Worm (Caenorhabditis elegans): ENCODE results near the gene F08C6.18.
A peak's percentile ranks its signal among the peaks of the same experiment; 100 is the strongest.

F08C6.18 gene

DNA sequence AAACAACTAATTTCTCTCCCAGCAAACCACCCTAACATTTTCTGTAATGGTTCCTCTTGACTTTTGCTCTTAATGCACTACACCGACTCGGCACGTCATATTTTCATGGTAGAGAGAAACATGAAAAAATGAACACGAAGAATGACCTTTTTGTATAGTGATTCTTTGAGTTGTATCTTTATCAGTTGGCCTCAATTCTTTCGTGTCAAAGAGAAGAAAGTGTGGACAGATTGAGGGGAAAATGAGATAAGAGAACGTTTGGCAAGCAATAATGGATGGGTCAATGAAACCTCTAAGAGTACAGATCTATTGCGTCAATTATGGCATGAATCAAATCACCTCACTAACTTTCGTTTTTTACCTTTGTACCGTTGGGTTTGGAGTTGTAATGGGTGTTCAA lies 2.5 kb upstream of the F08C6.18 start:
- TF ChIP-seq zag-1 (tag; optimal IDR thresholded peaks at IDR 0.05), result no peak
- TF ChIP-seq zfp-3 (GFP tag; conservative IDR thresholded peaks at IDR 0.05), result no peak
- TF ChIP-seq sdz-12 (GFP tag; optimal IDR thresholded peaks at IDR 0.05), result no peak
- TF ChIP-seq daf-19 (GFP tag; conservative IDR thresholded peaks at IDR 0.05), result no peak
- peak; percentile 76 for TF ChIP-seq dve-1 (tag; optimal IDR thresholded peaks at IDR 0.05; ENCODE audit: insufficient read depth)
- TF ChIP-seq nhr-76 (tag; optimal IDR thresholded peaks at IDR 0.05), result no peak
- TF ChIP-seq hlh-30 (tag; optimal IDR thresholded peaks at IDR 0.05; ENCODE audit: insufficient read depth), result no peak
- TF ChIP-seq pqm-1 (tag; optimal IDR thresholded peaks at IDR 0.05), result peak; percentile 97
- no peak for TF ChIP-seq Y105C5A.15 (GFP tag; IDR thresholded peaks at IDR 0.05)
- TF ChIP-seq hif-1 (tag; optimal IDR thresholded peaks at IDR 0.05), result peak in 1 of 2 experiments; percentile 2
- TF ChIP-seq fos-1 (tag; optimal IDR thresholded peaks at IDR 0.05), result no peak
- TF ChIP-seq spr-3 (GFP tag; optimal IDR thresholded peaks at IDR 0.05), result no peak
- TF ChIP-seq F44E2.7 (GFP tag; IDR thresholded peaks at IDR 0.05), result no peak
- TF ChIP-seq rbr-2 (tag; optimal IDR thresholded peaks at IDR 0.05), result no peak
- no peak for TF ChIP-seq Y75B8A.6 (GFP tag; IDR thresholded peaks at IDR 0.05)
- no peak for TF ChIP-seq arid-1 (GFP tag; conservative IDR thresholded peaks at IDR 0.05)
- TF ChIP-seq lin-1 (GFP tag; IDR thresholded peaks at IDR 0.05), result peak; percentile 38; the same call in 1 of the 2 replicates
- TF ChIP-seq fkh-10 (GFP tag; optimal IDR thresholded peaks at IDR 0.05), result no peak
- peak; percentile 33 for TF ChIP-seq nhr-11 (tag; optimal IDR thresholded peaks at IDR 0.05)
- TF ChIP-seq lin-13 (GFP tag; optimal IDR thresholded peaks at IDR 0.05), result no peak
- peak; percentile 80 for TF ChIP-seq tra-1 (GFP tag; IDR thresholded peaks at IDR 0.05)
- TF ChIP-seq ctbp-1 (GFP tag; IDR thresholded peaks at IDR 0.05), result no peak
- no peak for TF ChIP-seq ZK337.2 (GFP tag; IDR thresholded peaks at IDR 0.05)
- no peak for TF ChIP-seq ama-1 (optimal IDR thresholded peaks at IDR 0.05)
- TF ChIP-seq lim-7 (GFP tag; IDR thresholded peaks at IDR 0.05), result no peak
- TF ChIP-seq duxl-1 (tag; optimal IDR thresholded peaks at IDR 0.05; ENCODE audit: poor library complexity), result no peak
- TF ChIP-seq lin-39 (tag; optimal IDR thresholded peaks at IDR 0.05), result no peak
- no peak for TF ChIP-seq daf-12 (tag; optimal IDR thresholded peaks at IDR 0.05)
- TF ChIP-seq ztf-11 (tag; optimal IDR thresholded peaks at IDR 0.05), result no peak
- no peak for TF ChIP-seq unc-130 (GFP tag; optimal IDR thresholded peaks at IDR 0.05)
- TF ChIP-seq skn-1 (tag; optimal IDR thresholded peaks at IDR 0.05), result no peak
- TF ChIP-seq daf-16 (GFP tag; optimal IDR thresholded peaks at IDR 0.05), result no peak
- TF ChIP-seq daf-16 (tag; optimal IDR thresholded peaks at IDR 0.05), result peak; percentile 87
- no peak for TF ChIP-seq hmg-1.1 (GFP tag; IDR thresholded peaks at IDR 0.05)
- peak; percentile 61 for TF ChIP-seq php-3 (GFP tag; IDR thresholded peaks at IDR 0.05)
- TF ChIP-seq nhr-48 (tag; optimal IDR thresholded peaks at IDR 0.05), result peak; percentile 56
- peak in 1 of 2 experiments; percentile 5 for TF ChIP-seq lsy-2 (tag; optimal IDR thresholded peaks at IDR 0.05)
- no peak for TF ChIP-seq lin-29 (GFP tag; IDR thresholded peaks at IDR 0.05)
- no peak for TF ChIP-seq zip-2 (tag; optimal IDR thresholded peaks at IDR 0.05)
- peak; percentile 86 for TF ChIP-seq dmd-6 (GFP tag; IDR thresholded peaks at IDR 0.05)
- TF ChIP-seq mdl-1 (tag; optimal IDR thresholded peaks at IDR 0.05), result peak in 1 of 2 experiments; percentile 41
- TF ChIP-seq nhr-6 (tag; optimal IDR thresholded peaks at IDR 0.05), result no peak
- 0 out of 2 replicates have a peak, but pooled peaks have one; percentile 56 for TF ChIP-seq nhr-41 (GFP tag; IDR thresholded peaks at IDR 0.05)
- TF ChIP-seq ces-1 (GFP tag; optimal IDR thresholded peaks at IDR 0.05), result no peak
- no peak for TF ChIP-seq ceh-44 (GFP tag; IDR thresholded peaks at IDR 0.05)
- TF ChIP-seq ZK546.5 (tag; optimal IDR thresholded peaks at IDR 0.05), result no peak
- TF ChIP-seq T20F7.1 (GFP tag; optimal IDR thresholded peaks at IDR 0.05), result no peak
- TF ChIP-seq nhr-77 (tag; optimal IDR thresholded peaks at IDR 0.05), result peak; percentile 17
- TF ChIP-seq nhr-28 (tag; optimal IDR thresholded peaks at IDR 0.05), result peak; percentile 98
- no peak for TF ChIP-seq attf-4 (tag; optimal IDR thresholded peaks at IDR 0.05)
- peak; percentile 31 for TF ChIP-seq mxl-3 (GFP tag; optimal IDR thresholded peaks at IDR 0.05)
- no peak for TF ChIP-seq F10B5.3 (tag; optimal IDR thresholded peaks at IDR 0.05)
- TF ChIP-seq nhr-111 (GFP tag; optimal IDR thresholded peaks at IDR 0.05), result no peak

All from whole organism, L4 larva.